Worm (Caenorhabditis elegans): ENCODE data around the gene F55B11.5.

The F55B11.5 gene

ce11 chrIV:14456667-14457066, 29.2 kb downstream of the F55B11.5 start, which contains the start of gene nspg-9:
Gene nspg-9 (plus strand): TSS chrIV:14456900.
- TF ChIP-seq elt-3 (tag; optimal IDR thresholded peaks at IDR 0.05) = no peak
- peak in 1 of 2 experiments; percentile 34 for TF ChIP-seq lin-35 (GFP tag; optimal IDR thresholded peaks at IDR 0.05)
- peak; percentile 67 for TF ChIP-seq elt-2 (tag; optimal IDR thresholded peaks at IDR 0.05)
- TF ChIP-seq nhr-90 (tag; optimal IDR thresholded peaks at IDR 0.05; ENCODE audit: poor library complexity) = peak; percentile 4

- peak; percentile 31 for TF ChIP-seq ces-1 (GFP tag; optimal IDR thresholded peaks at IDR 0.05)
- TF ChIP-seq nhr-71 (tag; optimal IDR thresholded peaks at IDR 0.05) = peak; percentile 99
- TF ChIP-seq hlh-17 (GFP tag; optimal IDR thresholded peaks at IDR 0.05; ENCODE audit: borderline replicate concordance) = no peak
- TF ChIP-seq rnt-1 (tag; optimal IDR thresholded peaks at IDR 0.05) = peak; percentile 96
- peak; percentile 97 for TF ChIP-seq dsc-1 (tag; optimal IDR thresholded peaks at IDR 0.05)
- TF ChIP-seq lin-39 (tag; optimal IDR thresholded peaks at IDR 0.05) = peak; percentile 98
- peak; percentile 68 for TF ChIP-seq ama-1 (optimal IDR thresholded peaks at IDR 0.05)
- TF ChIP-seq isw-1 (GFP tag; IDR thresholded peaks at IDR 0.05) = peak; percentile 98
- TF ChIP-seq ztf-4 (tag; optimal IDR thresholded peaks at IDR 0.05) = peak; percentile 90
- peak; percentile 100 for TF ChIP-seq lin-35 (GFP tag; optimal IDR thresholded peaks at IDR 0.05)
- peak; percentile 83 for TF ChIP-seq fkh-4 (tag; optimal IDR thresholded peaks at IDR 0.05; ENCODE audit: borderline replicate concordance)
- TF ChIP-seq pag-3 (tag; optimal IDR thresholded peaks at IDR 0.05; ENCODE audit: borderline replicate concordance, insufficient read depth) = no peak
- TF ChIP-seq jun-1 (tag; optimal IDR thresholded peaks at IDR 0.05) = peak; percentile 96
- peak; percentile 98 for TF ChIP-seq lsy-2 (tag; optimal IDR thresholded peaks at IDR 0.05)
- peak; percentile 97 to 99 (median 98) for TF ChIP-seq ceh-82 (tag; optimal IDR thresholded peaks at IDR 0.05)
- peak; percentile 99 for TF ChIP-seq C16A3.4 (tag; optimal IDR thresholded peaks at IDR 0.05)
- peak; percentile 58 for TF ChIP-seq C34B4.2 (tag; optimal IDR thresholded peaks at IDR 0.05)
- no peak for TF ChIP-seq nhr-76 (tag; optimal IDR thresholded peaks at IDR 0.05)
- peak; percentile 95 for TF ChIP-seq fkh-10 (GFP tag; optimal IDR thresholded peaks at IDR 0.05)
- peak; percentile 45 for TF ChIP-seq nhr-28 (tag; optimal IDR thresholded peaks at IDR 0.05)
- TF ChIP-seq nhr-84 (tag; optimal IDR thresholded peaks at IDR 0.05) = no peak
- peak; percentile 98 for TF ChIP-seq unc-86 (tag; optimal IDR thresholded peaks at IDR 0.05)
- TF ChIP-seq alr-1 (tag; optimal IDR thresholded peaks at IDR 0.05; ENCODE audit: borderline replicate concordance) = no peak
- no peak for TF ChIP-seq ets-5 (GFP tag; IDR thresholded peaks at IDR 0.05)
- TF ChIP-seq unc-98 (GFP tag; IDR thresholded peaks at IDR 0.05) = no peak
- TF ChIP-seq fkh-8 (tag; optimal IDR thresholded peaks at IDR 0.05) = peak; percentile 97
- TF ChIP-seq nhr-77 (tag; optimal IDR thresholded peaks at IDR 0.05) = peak; percentile 96
- TF ChIP-seq pax-3 (tag; optimal IDR thresholded peaks at IDR 0.05) = peak; percentile 89
- peak; percentile 93 for TF ChIP-seq irx-1 (tag; optimal IDR thresholded peaks at IDR 0.05)
- peak; percentile 94 for TF ChIP-seq nhr-11 (tag; optimal IDR thresholded peaks at IDR 0.05)
- no peak for TF ChIP-seq hlh-4 (tag; optimal IDR thresholded peaks at IDR 0.05)
- TF ChIP-seq aly-2 (tag; optimal IDR thresholded peaks at IDR 0.05) = peak; percentile 97
- peak; percentile 97 for TF ChIP-seq ceh-8 (GFP tag; optimal IDR thresholded peaks at IDR 0.05)
- TF ChIP-seq nhr-12 (tag; optimal IDR thresholded peaks at IDR 0.05) = no peak
- TF ChIP-seq lin-13 (GFP tag; optimal IDR thresholded peaks at IDR 0.05) = peak; percentile 99
- TF ChIP-seq tlp-1 (tag; optimal IDR thresholded peaks at IDR 0.05) = no peak
- peak; percentile 75 for TF ChIP-seq elt-2 (tag; optimal IDR thresholded peaks at IDR 0.05)
- TF ChIP-seq hpl-2 (GFP tag; optimal IDR thresholded peaks at IDR 0.05) = peak; percentile 90
- peak; percentile 89 for TF ChIP-seq lir-3 (tag; optimal IDR thresholded peaks at IDR 0.05; ENCODE audit: poor library complexity)
- TF ChIP-seq skn-1 (tag; optimal IDR thresholded peaks at IDR 0.05) = peak; percentile 98
- peak; percentile 98 for TF ChIP-seq nhr-47 (tag; optimal IDR thresholded peaks at IDR 0.05)
- TF ChIP-seq tbx-2 (tag; optimal IDR thresholded peaks at IDR 0.05) = peak; percentile 97
- TF ChIP-seq snu-23 (GFP tag; optimal IDR thresholded peaks at IDR 0.05) = peak; percentile 99
- TF ChIP-seq aha-1 (tag; optimal IDR thresholded peaks at IDR 0.05) = peak; percentile 82
- TF ChIP-seq ceh-63 (GFP tag; optimal IDR thresholded peaks at IDR 0.05) = no peak
- TF ChIP-seq sox-4 (tag; optimal IDR thresholded peaks at IDR 0.05) = peak; percentile 84
- TF ChIP-seq zip-4 (GFP tag; optimal IDR thresholded peaks at IDR 0.05) = peak; percentile 93
- TF ChIP-seq xbp-1 (tag; optimal IDR thresholded peaks at IDR 0.05) = peak; percentile 97
Measured at ce11 chrIV:14464065-14464567, 36.6 kb downstream of the F55B11.5 start, which contains the start of gene dld-1. Gene dld-1 (plus strand): TSS chrIV:14464517.

Data from whole organism, L1 larva.